Worm (Caenorhabditis elegans): Measurements from ENCODE around the gene Y38H6C.21.

DNA sequence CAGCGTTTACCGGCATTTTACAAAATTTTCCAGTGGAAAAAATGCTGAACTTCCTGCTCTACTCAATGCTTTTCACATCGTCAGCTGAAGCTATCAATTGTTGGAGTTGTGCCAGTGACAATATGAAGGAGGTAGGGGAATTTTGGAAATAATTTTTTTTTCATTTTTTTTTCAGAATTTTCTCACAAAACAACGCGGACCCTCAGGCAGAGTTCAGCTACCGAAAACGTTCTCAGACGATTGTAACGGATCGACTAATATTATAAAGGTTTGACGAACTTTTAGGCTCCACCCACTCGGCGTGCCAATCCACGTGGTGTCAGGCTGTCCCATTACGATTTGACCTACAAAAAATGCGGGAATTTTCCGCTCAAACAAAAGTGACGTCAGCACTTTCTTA is 24.5 kb upstream of the Y38H6C.21 start, which contains the start of gene F26F2.8:
- TF ChIP-seq ama-1 (optimal IDR thresholded peaks at IDR 0.05) (no peak), ama-1 (GFP tag; optimal IDR thresholded peaks at IDR 0.05) (no peak), snpc-3.4 (tag; optimal IDR thresholded peaks at IDR 0.05) (no peak), dpl-1 (GFP tag; optimal IDR thresholded peaks at IDR 0.05) (no peak), egl-18 (GFP tag; IDR thresholded peaks at IDR 0.05) (no peak), somi-1 (GFP tag; optimal IDR thresholded peaks at IDR 0.05) (no peak), nfya-1 (tag; optimal IDR thresholded peaks at IDR 0.05; ENCODE audit: borderline replicate concordance, insufficient read depth) (no peak), ceh-79 (tag; optimal IDR thresholded peaks at IDR 0.05) (no peak), madf-6 (GFP tag; IDR thresholded peaks at IDR 0.05) (no peak), mcd-1 (GFP tag; IDR thresholded peaks at IDR 0.05) (no peak), F39B2.1 (GFP tag; IDR thresholded peaks at IDR 0.05) (no peak), lin-35 (GFP tag; optimal IDR thresholded peaks at IDR 0.05) (no peak)
